Fruit fly (Drosophila melanogaster) whole organism, embryonic: ENCODE data around the gene tutl.
A peak's percentile ranks its signal among the peaks of the same experiment; 100 is the strongest.

ENCODE experiments used
- Atf6 ChIP-seq: fragments of 200-800 bp; sonication (Bioruptor generic); IDR thresholded peaks from 2 replicates; pipeline ENCODE4 v1.3.6; 2022; ENCODE audit warnings: missing biosample characterization, missing genetic modification characterization
- Bgb ChIP-seq: fragments of 200-800 bp; sonication (Bioruptor generic); IDR thresholded peaks from 2 replicates; pipeline ENCODE4 v1.3.6; 2022; ENCODE audit warnings: missing biosample characterization, missing genetic modification characterization; ENCODE audit not compliant: partially characterized antibody
- CG10366 ChIP-seq: fragments of 200-800 bp; sonication (Bioruptor generic); IDR thresholded peaks from 2 replicates; pipeline ENCODE4 v1.3.6; 2022; ENCODE audit warnings: missing biosample characterization, missing genetic modification characterization
- CG10431 ChIP-seq: fragments of 200-800 bp; sonication (Bioruptor generic); optimal IDR thresholded peaks from 3 replicates; lab custom pipeline; 2018; ENCODE audit warnings: missing biosample characterization, mild to moderate bottlenecking, missing genetic modification characterization
- CG11085 ChIP-seq: fragments of 200-800 bp; sonication (Bioruptor generic); IDR thresholded peaks from 2 replicates; pipeline ENCODE4 v1.3.6; 2022; ENCODE audit warnings: missing biosample characterization, missing genetic modification characterization
- CG11398 ChIP-seq: fragments of 200-800 bp; sonication (Bioruptor generic); optimal IDR thresholded peaks from 2 replicates; lab custom pipeline; 2016; ENCODE audit warnings: missing biosample characterization, missing genetic modification characterization
- CG11456 ChIP-seq: fragments of 200-800 bp; sonication (Bioruptor generic); IDR thresholded peaks from 3 replicates; pipeline ENCODE4 v1.3.6; 2022; ENCODE audit warnings: missing biosample characterization, missing genetic modification characterization
- CG11504 ChIP-seq: fragments of 200-800 bp; sonication (Bioruptor generic); optimal IDR thresholded peaks from 3 replicates; lab custom pipeline; 2019; ENCODE audit warnings: missing biosample characterization, mild to moderate bottlenecking, missing genetic modification characterization, moderate library complexity
- CG11696 ChIP-seq: fragments of 200-800 bp; sonication (Bioruptor generic); IDR thresholded peaks from 2 replicates; pipeline ENCODE4 v1.3.6; 2022; ENCODE audit warnings: missing biosample characterization, missing genetic modification characterization
- CG12769 ChIP-seq: fragments of 200-800 bp; sonication (Bioruptor generic); optimal IDR thresholded peaks from 2 replicates; lab custom pipeline; 2019; ENCODE audit warnings: missing biosample characterization, mild to moderate bottlenecking, missing genetic modification characterization, moderate library complexity
- CG14014 ChIP-seq: fragments of 200-800 bp; sonication (Bioruptor generic); IDR thresholded peaks from 2 replicates; pipeline ENCODE4 v1.3.6; 2022; ENCODE audit warnings: missing biosample characterization, missing genetic modification characterization
- CG15073 ChIP-seq: fragments of 200-800 bp; sonication (Bioruptor generic); optimal IDR thresholded peaks from 2 replicates; lab custom pipeline; 2016; ENCODE audit warnings: missing biosample characterization, missing genetic modification characterization
- CG15269 ChIP-seq: fragments of 200-800 bp; sonication (Bioruptor generic); optimal IDR thresholded peaks from 2 replicates; lab custom pipeline; 2018; ENCODE audit warnings: missing biosample characterization, mild to moderate bottlenecking, missing genetic modification characterization, moderate library complexity
- CG1603 ChIP-seq: fragments of 200-800 bp; sonication (Bioruptor generic); optimal IDR thresholded peaks from 2 replicates; lab custom pipeline; 2019; ENCODE audit warnings: missing biosample characterization, mild to moderate bottlenecking, missing genetic modification characterization, moderate library complexity
- CG18599 ChIP-seq: fragments of 200-800 bp; sonication (Bioruptor generic); optimal IDR thresholded peaks from 3 replicates; lab custom pipeline; 2017; ENCODE audit warnings: missing biosample characterization, missing genetic modification characterization, mild to moderate bottlenecking, moderate library complexity, missing genetic modification reagents
- CG18619 ChIP-seq: fragments of 200-800 bp; sonication (Bioruptor generic); optimal IDR thresholded peaks from 3 replicates; lab custom pipeline; 2017; ENCODE audit warnings: missing biosample characterization, mild to moderate bottlenecking, missing genetic modification characterization
- CG32532 ChIP-seq: fragments of 200-800 bp; sonication (Bioruptor generic); IDR thresholded peaks from 2 replicates; pipeline ENCODE4 v1.3.6; 2022; ENCODE audit warnings: missing biosample characterization, missing genetic modification characterization
- CG7357 ChIP-seq: fragments of 200-800 bp; sonication (Bioruptor generic); IDR thresholded peaks from 3 replicates; pipeline ENCODE4 v1.3.6; 2022; ENCODE audit warnings: missing biosample characterization, missing genetic modification characterization
- CG7556 ChIP-seq: fragments of 200-800 bp; sonication (Bioruptor generic); optimal IDR thresholded peaks from 2 replicates; lab custom pipeline; 2017; ENCODE audit warnings: missing biosample characterization, mild to moderate bottlenecking, missing genetic modification characterization
- CG8290 ChIP-seq, 3 experiments: fragments of 200-800 bp; sonication (Bioruptor generic); optimal IDR thresholded peaks; 2 replicates each; lab custom pipeline; 2016 to 2019; ENCODE audit warnings: missing biosample characterization in 3 of 3, missing genetic modification characterization in 3 of 3, mild to moderate bottlenecking in 2 of 3, moderate library complexity in 1 of 3
- CG8478 ChIP-seq: fragments of >200 bp; optimal IDR thresholded peaks from 2 replicates; lab custom pipeline; 2018
- CoRest ChIP-seq: fragments of 200-800 bp; sonication (Bioruptor generic); optimal IDR thresholded peaks from 3 replicates; lab custom pipeline; 2018; ENCODE audit warnings: missing biosample characterization, mild to moderate bottlenecking, missing genetic modification characterization, moderate library complexity
- Dbx ChIP-seq: fragments of 200-800 bp; sonication (Bioruptor generic); IDR thresholded peaks from 3 replicates; pipeline ENCODE4 v1.3.6; 2022; ENCODE audit warnings: missing biosample characterization, missing genetic modification characterization
- Dek ChIP-seq: fragments of 200-800 bp; sonication (Bioruptor generic); optimal IDR thresholded peaks from 3 replicates; lab custom pipeline; 2019; ENCODE audit warnings: missing biosample characterization, mild to moderate bottlenecking, missing genetic modification characterization, moderate library complexity
- Fer1 ChIP-seq: fragments of 200-800 bp; sonication (Bioruptor generic); optimal IDR thresholded peaks from 2 replicates; lab custom pipeline; 2017; ENCODE audit warnings: missing biosample characterization, mild to moderate bottlenecking, missing genetic modification characterization
- HmgD ChIP-seq: fragments of 200-800 bp; sonication (Bioruptor generic); optimal IDR thresholded peaks from 3 replicates; lab custom pipeline; 2016; ENCODE audit warnings: missing biosample characterization, missing genetic modification characterization
- Hmr ChIP-seq: fragments of 200-800 bp; sonication (Bioruptor generic); optimal IDR thresholded peaks from 3 replicates; lab custom pipeline; 2017; ENCODE audit warnings: mild to moderate bottlenecking, missing biosample characterization, missing genetic modification reagents, missing genetic modification characterization
- Hr51 ChIP-seq, 2 experiments: fragments of 200-800 bp; sonication (Bioruptor generic); optimal IDR thresholded peaks; 2 replicates in 1 of 2; 3 replicates in 1 of 2; lab custom pipeline; 2016 to 2018; ENCODE audit warnings: missing biosample characterization in 2 of 2, missing genetic modification characterization in 2 of 2, mild to moderate bottlenecking in 1 of 2, moderate library complexity in 1 of 2
- Med ChIP-seq: fragments of 200-800 bp; sonication (Bioruptor generic); peaks from one replicate; lab custom pipeline; 2016; ENCODE audit warnings: missing biosample characterization, missing genetic modification characterization, mild to moderate bottlenecking, inconsistent platforms, moderate library complexity
- Meics ChIP-seq: fragments of 200-800 bp; sonication (Bioruptor generic); optimal IDR thresholded peaks from 2 replicates; lab custom pipeline; 2017; ENCODE audit warnings: missing biosample characterization, mild to moderate bottlenecking, missing genetic modification characterization
- Ptx1 ChIP-seq: fragments of 200-800 bp; sonication (Bioruptor generic); IDR thresholded peaks from 2 replicates; pipeline ENCODE4 v1.3.6; 2022; ENCODE audit warnings: missing biosample characterization, missing genetic modification characterization
- Rx ChIP-seq: fragments of 200-800 bp; sonication (Bioruptor generic); IDR thresholded peaks from 2 replicates; pipeline ENCODE4 v1.3.6; 2022; ENCODE audit warnings: missing biosample characterization, missing genetic modification characterization
- ci ChIP-seq: fragments of 200-800 bp; sonication (Bioruptor generic); IDR thresholded peaks from 3 replicates; pipeline ENCODE4 v1.3.6; 2022; ENCODE audit warnings: missing biosample characterization, missing genetic modification characterization
- dmrt99B ChIP-seq: fragments of 200-800 bp; sonication (Bioruptor generic); optimal IDR thresholded peaks from 2 replicates; lab custom pipeline; 2018; ENCODE audit warnings: missing biosample characterization, mild to moderate bottlenecking, missing genetic modification characterization, moderate library complexity
- gro ChIP-seq: fragments of 200-800 bp; sonication (Bioruptor generic); optimal IDR thresholded peaks from 2 replicates; lab custom pipeline; 2016; ENCODE audit warnings: missing biosample characterization, missing genetic modification characterization
- hkb ChIP-seq, 2 experiments: fragments of 200-800 bp in 1 of 2; fragments of >200 bp in 1 of 2; sonication (Bioruptor generic) in 1 of 2; IDR thresholded peaks in 1 of 2; optimal IDR thresholded peaks in 1 of 2; 2 replicates each; pipeline versions ENCODE4 v1.3.6 to Lab custom; 2017 to 2022; ENCODE audit warnings: missing biosample characterization in 1 of 2, missing genetic modification characterization in 1 of 2
- jigr1 ChIP-seq: fragments of 200-800 bp; sonication (Bioruptor generic); IDR thresholded peaks from 3 replicates; pipeline ENCODE4 v1.3.6; 2022; ENCODE audit warnings: missing biosample characterization, missing genetic modification characterization
- kah ChIP-seq: fragments of 200-800 bp; sonication (Bioruptor generic); optimal IDR thresholded peaks from 2 replicates; lab custom pipeline; 2018; ENCODE audit warnings: missing biosample characterization, mild to moderate bottlenecking, missing genetic modification characterization
- lab ChIP-seq: fragments of 200-800 bp; sonication (Bioruptor generic); optimal IDR thresholded peaks from 3 replicates; lab custom pipeline; 2017; ENCODE audit warnings: missing biosample characterization, missing genetic modification characterization, mild to moderate bottlenecking, moderate library complexity, missing genetic modification reagents
- lbe ChIP-seq: fragments of 200-800 bp; sonication (Bioruptor generic); optimal IDR thresholded peaks from 2 replicates; lab custom pipeline; 2016; ENCODE audit warnings: missing biosample characterization, mild to moderate bottlenecking, missing genetic modification characterization
- lmd ChIP-seq: fragments of 200-800 bp; sonication (Bioruptor generic); IDR thresholded peaks from 2 replicates; pipeline ENCODE4 v1.3.6; 2022; ENCODE audit warnings: missing biosample characterization, missing genetic modification characterization
- pan ChIP-seq, 4 experiments: fragments of >200 bp in 3 of 4; fragments of 200-800 bp in 1 of 4; sonication (Bioruptor generic) in 1 of 4; optimal IDR thresholded peaks in 3 of 4; IDR thresholded peaks in 1 of 4; 2 replicates each; pipeline versions ENCODE4 v1.3.6 to Lab custom; 2017 to 2022; ENCODE audit warnings: missing biosample characterization in 2 of 4, missing genetic modification characterization in 2 of 4, mixed read lengths in 1 of 4
- prd ChIP-seq, 3 experiments: fragments of >200 bp in 2 of 3; fragments of 200-800 bp in 1 of 3; sonication (Bioruptor generic) in 1 of 3; optimal IDR thresholded peaks in 2 of 3; IDR thresholded peaks in 1 of 3; 2 replicates in 2 of 3; 3 replicates in 1 of 3; pipeline versions ENCODE4 v1.3.6 to Lab custom; 2017 to 2022; ENCODE audit warnings: missing biosample characterization in 1 of 3, missing genetic modification characterization in 1 of 3
- psq ChIP-seq: fragments of 200-800 bp; sonication (Bioruptor generic); optimal IDR thresholded peaks from 2 replicates; lab custom pipeline; 2017; ENCODE audit warnings: missing biosample characterization, missing genetic modification characterization
- sisA ChIP-seq: fragments of 200-800 bp; sonication (Bioruptor generic); IDR thresholded peaks from 2 replicates; pipeline ENCODE4 v1.3.6; 2022; ENCODE audit warnings: missing biosample characterization, missing genetic modification characterization
- sob ChIP-seq: fragments of 200-800 bp; sonication (Bioruptor generic); IDR thresholded peaks from 2 replicates; pipeline ENCODE4 v1.3.6; 2022; ENCODE audit warnings: missing biosample characterization, missing genetic modification characterization
- stc ChIP-seq: fragments of 200-800 bp; sonication (Bioruptor generic); IDR thresholded peaks from 2 replicates; pipeline ENCODE4 v1.3.6; 2022; ENCODE audit warnings: missing biosample characterization, missing genetic modification characterization
- tgo ChIP-seq: fragments of 200-800 bp; sonication (Bioruptor generic); IDR thresholded peaks from 3 replicates; pipeline ENCODE4 v1.3.6; 2022; ENCODE audit warnings: missing biosample characterization, missing genetic modification characterization

The tutl gene

dm6 chr2L:4248314-4248713, 34.6 kb upstream of the tutl start (continued):
- TF ChIP-seq tgo (no peak), hkb (optimal IDR thresholded peaks at IDR 0.05; lab: Kevin White, UChicago) (no peak), hkb (GFP tag; IDR thresholded peaks at IDR 0.05; lab: Robert Waterston, UW) (0 out of 2 replicates have a peak, but pooled peaks have one; percentile 10), Ptx1 (GFP tag; lab: Robert Waterston, UW) (0 out of 2 replicates have a peak, but pooled peaks have one; percentile 15), CG14014 (GFP tag; lab: Robert Waterston, UW) (peak; percentile 41; the same call in 1 of the 2 replicates), Med (GFP tag; lab: Kevin White, UChicago) (peak; percentile 77), Meics (GFP tag; lab: Kevin White, UChicago) (peak; percentile 28), CG18619 (GFP tag; lab: Kevin White, UChicago) (no peak), Hmr (GFP tag; lab: Kevin White, UChicago) (peak; percentile 56), jigr1 (no peak), pan (optimal IDR thresholded peaks at IDR 0.05; lab: Kevin White, UChicago) (no peak), pan (GFP tag; optimal IDR thresholded peaks at IDR 0.05 in 1 of 2, IDR thresholded peaks at IDR 0.05 in 1 of 2) (peak in 1 of 2 experiments; percentile 30), Hr51 (GFP tag; optimal IDR thresholded peaks at IDR 0.05; lab: Kevin White, UChicago) (peak in 1 of 2 experiments; percentile 14), prd (optimal IDR thresholded peaks at IDR 0.05; lab: Kevin White, UChicago) (no peak), prd (GFP tag; IDR thresholded peaks at IDR 0.05; lab: Robert Waterston, UW) (0 out of 3 replicates have a peak, but pooled peaks have one; percentile 36), gro (no peak), psq (GFP tag; lab: Kevin White, UChicago) (no peak), CG18599 (GFP tag; lab: Kevin White, UChicago) (peak; percentile 72), sob (GFP tag; lab: Robert Waterston, UW) (0 out of 2 replicates have a peak, but pooled peaks have one; percentile 20), CG7357 (GFP tag; lab: Robert Waterston, UW) (no peak), CG11085 (GFP tag; lab: Robert Waterston, UW) (0 out of 2 replicates have a peak, but pooled peaks have one; percentile 16), CG8478 (no peak), CG7556 (GFP tag; lab: Kevin White, UChicago) (peak; percentile 36), CG12769 (peak; percentile 38), CG8290 (GFP tag; optimal IDR thresholded peaks at IDR 0.05; lab: Kevin White, UChicago) (no peak), CG8290 (tag; optimal IDR thresholded peaks at IDR 0.05; lab: Kevin White, UChicago) (peak in 1 of 2 experiments; percentile 66), CG11398 (GFP tag; lab: Kevin White, UChicago) (no peak), Dek (tag; lab: Kevin White, UChicago) (no peak), CG15073 (no peak), CG11696 (GFP tag; lab: Robert Waterston, UW) (no peak), Fer1 (GFP tag; lab: Kevin White, UChicago) (peak; percentile 39), Bgb (GFP tag; lab: Robert Waterston, UW) (no peak), CG15269 (peak; percentile 26), lmd (no peak), CoRest (tag; lab: Kevin White, UChicago) (no peak), kah (GFP tag; lab: Kevin White, UChicago) (no peak), lab (GFP tag; lab: Kevin White, UChicago) (peak; percentile 48), Dbx (GFP tag; lab: Robert Waterston, UW) (0 out of 3 replicates have a peak, but pooled peaks have one; percentile 28), HmgD (GFP tag; lab: Kevin White, UChicago) (no peak), Rx (GFP tag; lab: Robert Waterston, UW) (no peak), CG10366 (peak; percentile 16; the same call in 1 of the 2 replicates), Atf6 (GFP tag; lab: Robert Waterston, UW) (no peak), CG10431 (GFP tag; lab: Kevin White, UChicago) (no peak), CG1603 (no peak), ci (GFP tag; lab: Robert Waterston, UW) (0 out of 3 replicates have a peak, but pooled peaks have one; percentile 25), sisA (0 out of 2 replicates have a peak, but pooled peaks have one; percentile 29), CG32532 (GFP tag; lab: Robert Waterston, UW) (peak; percentile 38; the same call in 1 of the 2 replicates), CG11504 (tag; lab: Kevin White, UChicago) (peak; percentile 29), dmrt99B (tag; lab: Kevin White, UChicago) (peak; percentile 10), CG11456 (GFP tag; lab: Robert Waterston, UW) (no peak), lbe (GFP tag; lab: Kevin White, UChicago) (no peak), stc (GFP tag; lab: Robert Waterston, UW) (no peak)
